Worm (Caenorhabditis elegans): Measurements from ENCODE around the gene T24C12.1.

Gene T24C12.1

ce11 chrX:2219006-2219405 is 19.8 kb downstream of the T24C12.1 start:
- TF ChIP-seq ztf-11 (tag; optimal IDR thresholded peaks at IDR 0.05), result no peak
- TF ChIP-seq nhr-23 (tag; optimal IDR thresholded peaks at IDR 0.05), result peak; percentile 78
- TF ChIP-seq jun-1 (tag; optimal IDR thresholded peaks at IDR 0.05), result no peak
- TF ChIP-seq lin-39 (tag; optimal IDR thresholded peaks at IDR 0.05), result no peak
- TF ChIP-seq tbx-2 (tag; optimal IDR thresholded peaks at IDR 0.05), result no peak
- peak in 1 of 3 experiments; percentile 9 for TF ChIP-seq elt-3 (tag; optimal IDR thresholded peaks at IDR 0.05)
- no peak for TF ChIP-seq pha-4 (tag; optimal IDR thresholded peaks at IDR 0.05)

ce11 chrX:2219453-2219852 is 20.2 kb downstream of the T24C12.1 start:
- TF ChIP-seq mml-1 (tag; optimal IDR thresholded peaks at IDR 0.05), result no peak
- peak; percentile 50 for TF ChIP-seq snpc-4 (tag; optimal IDR thresholded peaks at IDR 0.05)

DNA sequence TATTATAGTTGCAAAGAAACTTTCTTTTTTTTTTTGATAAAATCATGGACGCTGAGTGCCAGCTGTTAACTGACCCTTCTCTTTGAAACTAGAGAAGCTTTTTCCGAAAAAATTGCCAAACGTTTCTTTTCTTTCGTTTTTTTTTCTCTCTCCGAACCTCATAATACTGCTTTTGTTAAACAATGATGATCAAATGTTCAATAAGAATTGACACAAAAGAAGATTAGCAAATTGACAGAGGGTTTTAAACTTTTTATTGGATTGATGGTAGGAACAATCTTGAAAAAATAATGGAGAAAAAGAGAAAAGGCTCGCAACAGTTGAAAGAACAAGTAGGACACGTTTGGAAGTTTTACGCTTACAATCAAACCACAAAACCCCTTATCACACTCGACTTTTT is 21.6 kb downstream of the T24C12.1 start, which contains the start of gene hex-1:
hex-1 (plus strand) TSS at position 301 of the 400 bp plus-strand sequence.
- no peak for TF ChIP-seq nhr-23 (tag; optimal IDR thresholded peaks at IDR 0.05)
- TF ChIP-seq unc-62 (GFP tag; optimal IDR thresholded peaks at IDR 0.05), result no peak
- peak; percentile 11 for TF ChIP-seq pha-4 (tag; optimal IDR thresholded peaks at IDR 0.05)

DNA sequence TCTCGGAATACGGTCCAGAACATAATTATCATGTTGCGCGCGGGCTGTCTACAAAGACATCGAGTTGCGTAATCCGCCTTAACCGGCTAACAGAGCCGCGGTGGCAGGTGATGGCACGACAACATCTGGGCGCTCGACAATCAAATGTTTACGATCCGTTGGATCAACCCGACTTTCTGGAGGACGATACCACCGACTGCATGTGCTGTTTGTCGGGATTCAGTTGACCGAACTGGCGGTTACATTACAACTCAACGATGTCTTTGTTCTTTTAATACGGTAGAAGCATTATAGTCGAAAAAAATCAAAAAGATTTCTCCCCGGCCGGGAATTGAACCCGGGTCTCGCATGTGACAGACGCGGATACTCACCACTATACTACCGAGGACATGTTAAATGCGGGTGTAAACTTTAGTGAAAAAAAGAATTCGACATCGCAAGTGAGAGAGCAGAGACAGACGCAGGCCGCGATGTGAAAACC is 27.7 kb downstream of the T24C12.1 start:
- TF ChIP-seq eor-1 (tag; optimal IDR thresholded peaks at IDR 0.05) (no peak), ztf-11 (tag; optimal IDR thresholded peaks at IDR 0.05) (no peak), nhr-237 (tag; optimal IDR thresholded peaks at IDR 0.05) (no peak), nhr-12 (tag; optimal IDR thresholded peaks at IDR 0.05) (no peak), lsy-12 (tag; optimal IDR thresholded peaks at IDR 0.05) (peak; percentile 51), unc-39 (tag; optimal IDR thresholded peaks at IDR 0.05) (no peak), elt-1 (tag; optimal IDR thresholded peaks at IDR 0.05) (no peak), jun-1 (tag; optimal IDR thresholded peaks at IDR 0.05) (peak; percentile 31), snpc-4 (tag; optimal IDR thresholded peaks at IDR 0.05) (no peak), tbx-2 (tag; optimal IDR thresholded peaks at IDR 0.05) (peak; percentile 54), R02D3.7 (tag; optimal IDR thresholded peaks at IDR 0.05) (no peak), pqm-1 (tag; optimal IDR thresholded peaks at IDR 0.05) (no peak), nhr-77 (tag; optimal IDR thresholded peaks at IDR 0.05) (no peak), nhr-43 (tag; optimal IDR thresholded peaks at IDR 0.05; ENCODE audit: poor library complexity, severe bottlenecking) (peak; percentile 47), daf-12 (tag; optimal IDR thresholded peaks at IDR 0.05) (no peak), ZK546.5 (tag; optimal IDR thresholded peaks at IDR 0.05) (no peak), nhr-25 (tag; optimal IDR thresholded peaks at IDR 0.05) (peak; percentile 35), hmg-11 (tag; optimal IDR thresholded peaks at IDR 0.05) (peak; percentile 89), nhr-28 (tag; optimal IDR thresholded peaks at IDR 0.05) (no peak), mdl-1 (tag; optimal IDR thresholded peaks at IDR 0.05) (no peak), ama-1 (optimal IDR thresholded peaks at IDR 0.05) (peak; percentile 46), ceh-16 (tag; optimal IDR thresholded peaks at IDR 0.05) (no peak), nhr-11 (tag; optimal IDR thresholded peaks at IDR 0.05) (no peak), ceh-28 (tag; optimal IDR thresholded peaks at IDR 0.05) (no peak), nfya-1 (tag; optimal IDR thresholded peaks at IDR 0.05; ENCODE audit: insufficient read depth) (peak; percentile 64), lin-39 (tag; optimal IDR thresholded peaks at IDR 0.05) (peak; percentile 64), lin-15B (tag; optimal IDR thresholded peaks at IDR 0.05) (peak; percentile 3), ceh-82 (tag; optimal IDR thresholded peaks at IDR 0.05) (peak; percentile 16), ceh-9 (tag; optimal IDR thresholded peaks at IDR 0.05) (no peak), egl-5 (tag; optimal IDR thresholded peaks at IDR 0.05) (no peak), elt-2 (tag; optimal IDR thresholded peaks at IDR 0.05) (no peak), pha-4 (tag; optimal IDR thresholded peaks at IDR 0.05) (peak; percentile 50), nhr-23 (tag; optimal IDR thresholded peaks at IDR 0.05) (peak; percentile 36), fos-1 (tag; optimal IDR thresholded peaks at IDR 0.05) (peak; percentile 7), skn-1 (tag; optimal IDR thresholded peaks at IDR 0.05) (no peak), unc-62 (GFP tag; optimal IDR thresholded peaks at IDR 0.05) (no peak)

All from whole organism, L3 larva.